Worm (Caenorhabditis elegans) whole organism, L3 larva: Measurements from ENCODE around the gene fbxa-75.
A peak's percentile ranks its signal among the peaks of the same experiment; 100 is the strongest.

ENCODE experiments used
- ZK546.5 ChIP-seq: sonication (generic microtip); optimal IDR thresholded peaks from 2 replicates; lab custom pipeline; 2017; ENCODE audit warnings: missing biosample characterization, missing genetic modification characterization
- aly-2 ChIP-seq: fragments of 150-350 bp; optimal IDR thresholded peaks from 2 replicates; lab custom pipeline; 2014; ENCODE audit warnings: missing biosample characterization, missing genetic modification characterization
- ceh-16 ChIP-seq: sonication (generic microtip); optimal IDR thresholded peaks from 2 replicates; lab custom pipeline; 2017; ENCODE audit warnings: missing biosample characterization, missing genetic modification characterization
- ceh-28 ChIP-seq: fragments of 150-350 bp; optimal IDR thresholded peaks from 2 replicates; lab custom pipeline; 2014; ENCODE audit warnings: missing biosample characterization, missing genetic modification reagents, missing genetic modification characterization
- ceh-82 ChIP-seq: fragments of 150-350 bp; optimal IDR thresholded peaks from 2 replicates; lab custom pipeline; 2014; ENCODE audit warnings: missing biosample characterization, missing genetic modification characterization
- ceh-9 ChIP-seq: sonication (generic microtip); optimal IDR thresholded peaks from 2 replicates; lab custom pipeline; 2018; ENCODE audit warnings: missing biosample characterization, missing genetic modification characterization
- egl-27 ChIP-seq: sonication (generic microtip); optimal IDR thresholded peaks from 4 replicates; lab custom pipeline; 2017; ENCODE audit warnings: missing biosample characterization, missing genetic modification reagents, missing genetic modification characterization
- egl-5 ChIP-seq: fragments of 150-350 bp; optimal IDR thresholded peaks from 2 replicates; lab custom pipeline; 2017; ENCODE audit warnings: missing biosample characterization, missing genetic modification reagents, missing genetic modification characterization, inconsistent platforms
- elt-1 ChIP-seq: fragments of 150-350 bp; optimal IDR thresholded peaks from 2 replicates; lab custom pipeline; 2014; ENCODE audit warnings: missing biosample characterization, missing genetic modification characterization
- elt-2 ChIP-seq: sonication (generic microtip); optimal IDR thresholded peaks from 2 replicates; lab custom pipeline; 2016; ENCODE audit warnings: missing genetic modification reagents, mild to moderate bottlenecking, missing genetic modification characterization, missing compliant biosample characterization
- elt-3 ChIP-seq, 3 experiments: fragments of 150-350 bp in 1 of 3; sonication (generic microtip) in 2 of 3; optimal IDR thresholded peaks; 2 replicates in 2 of 3; 4 replicates in 1 of 3; lab custom pipeline; 2014 to 2017; ENCODE audit warnings: missing biosample characterization in 3 of 3, missing genetic modification characterization in 3 of 3
- eor-1 ChIP-seq, 2 experiments: fragments of 150-350 bp; optimal IDR thresholded peaks; 2 replicates each; lab custom pipeline; 2014 to 2018; ENCODE audit warnings: missing biosample characterization in 2 of 2, missing genetic modification characterization in 2 of 2
- fkh-2 ChIP-seq: fragments of 150-350 bp; optimal IDR thresholded peaks from 2 replicates; lab custom pipeline; 2014; ENCODE audit warnings: missing biosample characterization, missing genetic modification reagents, missing genetic modification characterization
- fos-1 ChIP-seq: fragments of 150-350 bp; optimal IDR thresholded peaks from 2 replicates; lab custom pipeline; 2014; ENCODE audit warnings: missing biosample characterization, missing genetic modification characterization
- hmg-11 ChIP-seq: sonication (generic microtip); optimal IDR thresholded peaks from 2 replicates; lab custom pipeline; 2016; ENCODE audit warnings: missing genetic modification characterization, missing compliant biosample characterization
- lin-15B ChIP-seq: fragments of 150-350 bp; optimal IDR thresholded peaks from 2 replicates; lab custom pipeline; 2014; ENCODE audit warnings: missing biosample characterization, missing genetic modification characterization
- lin-39 ChIP-seq: fragments of 150-350 bp; optimal IDR thresholded peaks from 2 replicates; lab custom pipeline; 2018; ENCODE audit warnings: missing biosample characterization, missing genetic modification reagents, missing genetic modification characterization
- lsy-12 ChIP-seq: sonication (generic microtip); optimal IDR thresholded peaks from 2 replicates; lab custom pipeline; 2016; ENCODE audit warnings: mild to moderate bottlenecking, missing genetic modification characterization, missing compliant biosample characterization
- mdl-1 ChIP-seq: fragments of 150-350 bp; optimal IDR thresholded peaks from 2 replicates; lab custom pipeline; 2014; ENCODE audit warnings: missing biosample characterization, missing genetic modification characterization
- mml-1 ChIP-seq: fragments of 150-350 bp; sonication (generic microtip); optimal IDR thresholded peaks from 3 replicates; lab custom pipeline; 2014; ENCODE audit warnings: missing biosample characterization, missing genetic modification characterization
- nhr-12 ChIP-seq: fragments of 150-350 bp; optimal IDR thresholded peaks from 2 replicates; lab custom pipeline; 2014; ENCODE audit warnings: missing biosample characterization, missing genetic modification characterization
- nhr-23 ChIP-seq: fragments of 150-350 bp; optimal IDR thresholded peaks from 2 replicates; lab custom pipeline; 2014; ENCODE audit warnings: missing biosample characterization, missing genetic modification reagents, missing genetic modification characterization
- nhr-237 ChIP-seq: fragments of 150-350 bp; optimal IDR thresholded peaks from 2 replicates; lab custom pipeline; 2014; ENCODE audit warnings: missing biosample characterization, missing genetic modification characterization
- nhr-25 ChIP-seq: sonication (generic microtip); optimal IDR thresholded peaks from 2 replicates; lab custom pipeline; 2017; ENCODE audit warnings: missing biosample characterization, missing genetic modification characterization
- nhr-28 ChIP-seq: fragments of 150-350 bp; optimal IDR thresholded peaks from 2 replicates; lab custom pipeline; 2014; ENCODE audit warnings: missing biosample characterization, missing genetic modification characterization
- nhr-43 ChIP-seq: sonication (generic microtip); optimal IDR thresholded peaks from 2 replicates; lab custom pipeline; 2016; ENCODE audit warnings: mild to moderate bottlenecking, missing genetic modification characterization, missing compliant biosample characterization; ENCODE audit not compliant: poor library complexity, severe bottlenecking
- nhr-67 ChIP-seq: fragments of 150-350 bp; optimal IDR thresholded peaks from 2 replicates; lab custom pipeline; 2014; ENCODE audit warnings: missing biosample characterization, missing genetic modification characterization
- nhr-77 ChIP-seq: fragments of 150-350 bp; optimal IDR thresholded peaks from 2 replicates; lab custom pipeline; 2014; ENCODE audit warnings: missing biosample characterization, missing genetic modification characterization
- pha-4 ChIP-seq: fragments of 150-350 bp; optimal IDR thresholded peaks from 2 replicates; lab custom pipeline; 2014; ENCODE audit warnings: missing biosample characterization, missing genetic modification reagents, missing genetic modification characterization
- pqm-1 ChIP-seq: fragments of 150-350 bp; optimal IDR thresholded peaks from 2 replicates; lab custom pipeline; 2017; ENCODE audit warnings: missing biosample characterization, missing genetic modification characterization, inconsistent platforms
- sea-2 ChIP-seq: fragments of 150-350 bp; sonication (generic microtip); optimal IDR thresholded peaks from 4 replicates; lab custom pipeline; 2014; ENCODE audit warnings: missing biosample characterization, missing genetic modification reagents, missing genetic modification characterization
- snpc-4 ChIP-seq: fragments of 150-350 bp; optimal IDR thresholded peaks from 2 replicates; lab custom pipeline; 2014; ENCODE audit warnings: missing biosample characterization, missing genetic modification characterization
- tbx-2 ChIP-seq: sonication (generic microtip); optimal IDR thresholded peaks from 2 replicates; lab custom pipeline; 2016; ENCODE audit warnings: mild to moderate bottlenecking, missing genetic modification characterization, missing compliant biosample characterization
- unc-39 ChIP-seq: sonication (generic microtip); optimal IDR thresholded peaks from 4 replicates; lab custom pipeline; 2017; ENCODE audit warnings: missing biosample characterization, missing genetic modification characterization
- unc-62 ChIP-seq: fragments of 150-350 bp; sonication (generic microtip); optimal IDR thresholded peaks from 4 replicates; lab custom pipeline; 2014; ENCODE audit warnings: missing biosample characterization, missing genetic modification reagents, missing genetic modification characterization
- zag-1 ChIP-seq: fragments of 150-350 bp; optimal IDR thresholded peaks from 2 replicates; lab custom pipeline; 2014; ENCODE audit warnings: missing biosample characterization, missing genetic modification characterization
- ztf-4 ChIP-seq: fragments of 150-350 bp; optimal IDR thresholded peaks from 2 replicates; lab custom pipeline; 2014; ENCODE audit warnings: missing biosample characterization, missing genetic modification characterization

fbxa-75 gene

ce11 chrIII:1342919-1343419 is 39.5 kb downstream of the fbxa-75 start, which contains the start of gene fbxa-27:
Gene fbxa-27, plus strand, starts transcription at chrIII:1342969.
- TF ChIP-seq tbx-2 (no peak), elt-1 (tag; lab: Kevin White, UChicago) (no peak), nhr-43 (no peak), egl-27 (tag; lab: Kevin White, UChicago) (no peak), nhr-25 (no peak), lsy-12 (tag; lab: Kevin White, UChicago) (no peak), mml-1 (tag; lab: Kevin White, UChicago) (no peak), sea-2 (no peak), ceh-16 (tag; lab: Kevin White, UChicago) (no peak), nhr-28 (tag; lab: Kevin White, UChicago) (no peak), mdl-1 (no peak), egl-5 (tag; lab: Kevin White, UChicago) (no peak), nhr-12 (tag; lab: Kevin White, UChicago) (no peak), lin-39 (tag; lab: Kevin White, UChicago) (no peak), ceh-28 (no peak), elt-3 (tag; optimal IDR thresholded peaks at IDR 0.05; lab: Kevin White, UChicago) (no peak), ceh-9 (tag; lab: Kevin White, UChicago) (no peak)
- TF ChIP-seq, all 47 proteins: peak for 0

- TF ChIP-seq ztf-4 = no peak
- no peak for TF ChIP-seq lin-15B (tag; lab: Kevin White, UChicago)
- no peak for TF ChIP-seq hmg-11 (tag; lab: Kevin White, UChicago)
- TF ChIP-seq mdl-1 = no peak
- no peak for TF ChIP-seq nhr-25
- no peak for TF ChIP-seq elt-1 (tag; lab: Kevin White, UChicago)
- no peak for TF ChIP-seq pqm-1 (tag; lab: Kevin White, UChicago)
- TF ChIP-seq nhr-23 (tag; lab: Kevin White, UChicago) = no peak
- no peak for TF ChIP-seq egl-27 (tag; lab: Kevin White, UChicago)
- TF ChIP-seq zag-1 (tag; lab: Kevin White, UChicago) = no peak
- no peak for TF ChIP-seq aly-2 (tag; lab: Kevin White, UChicago)
- TF ChIP-seq nhr-77 = no peak
- no peak for TF ChIP-seq eor-1 (tag; optimal IDR thresholded peaks at IDR 0.05; lab: Kevin White, UChicago)
- no peak for TF ChIP-seq nhr-43
Measured at ce11 chrIII:1345694-1346093, 42.2 kb downstream of the fbxa-75 start, which contains the start of gene Y82E9BL.6. Gene Y82E9BL.6, minus strand, starts transcription at chrIII:1345794.

ce11 chrIII:1347003-1347402 is 43.5 kb downstream of the fbxa-75 start:
- TF ChIP-seq ceh-16 (tag; lab: Kevin White, UChicago) (no peak), nhr-43 (no peak), egl-27 (tag; lab: Kevin White, UChicago) (no peak), pqm-1 (tag; lab: Kevin White, UChicago) (no peak), fos-1 (tag; lab: Kevin White, UChicago) (no peak), egl-5 (tag; lab: Kevin White, UChicago) (no peak), zag-1 (tag; lab: Kevin White, UChicago) (no peak), nhr-12 (tag; lab: Kevin White, UChicago) (no peak), mdl-1 (no peak), hmg-11 (tag; lab: Kevin White, UChicago) (no peak), nhr-67 (no peak), ZK546.5 (no peak), nhr-77 (no peak), sea-2 (no peak), unc-39 (tag; lab: Kevin White, UChicago) (no peak)

ce11 chrIII:1347539-1347938 is 44.0 kb downstream of the fbxa-75 start, which contains the start of gene Y82E9BL.5:
Gene Y82E9BL.5, minus strand, starts transcription at chrIII:1347639.
- TF ChIP-seq fkh-2 (tag; lab: Kevin White, UChicago) = no peak
- TF ChIP-seq, all 47 proteins: peak for 0

- TF ChIP-seq elt-3 (tag; optimal IDR thresholded peaks at IDR 0.05; lab: Kevin White, UChicago) (no peak), ceh-9 (tag; lab: Kevin White, UChicago) (no peak), elt-2 (tag; lab: Kevin White, UChicago) (peak; percentile 38)
Measured at ce11 chrIII:1349313-1349712, 45.8 kb downstream of the fbxa-75 start, which contains the start of gene fbxa-25. Gene fbxa-25, minus strand, starts transcription at chrIII:1349450.

- TF ChIP-seq nhr-237 (tag; lab: Kevin White, UChicago) = no peak
- no peak for TF ChIP-seq pqm-1 (tag; lab: Kevin White, UChicago)
- no peak for TF ChIP-seq snpc-4 (tag; lab: Kevin White, UChicago)
- no peak for TF ChIP-seq elt-3 (tag; optimal IDR thresholded peaks at IDR 0.05; lab: Kevin White, UChicago)
- no peak for TF ChIP-seq ceh-16 (tag; lab: Kevin White, UChicago)
- no peak for TF ChIP-seq unc-62 (GFP tag; lab: Kevin White, UChicago)
- TF ChIP-seq nhr-25 = no peak
- TF ChIP-seq ceh-82 (tag; lab: Kevin White, UChicago) = no peak
- no peak for TF ChIP-seq unc-39 (tag; lab: Kevin White, UChicago)
- no peak for TF ChIP-seq nhr-12 (tag; lab: Kevin White, UChicago)
- TF ChIP-seq lsy-12 (tag; lab: Kevin White, UChicago) = no peak
- TF ChIP-seq pha-4 = no peak
- TF ChIP-seq ceh-9 (tag; lab: Kevin White, UChicago) = no peak
Measured at ce11 chrIII:1350745-1351144, 47.2 kb downstream of the fbxa-75 start, which contains the start of gene Y82E9BL.3. Gene Y82E9BL.3, minus strand, starts transcription at chrIII:1350845.
